Worm (Caenorhabditis elegans) whole organism, L3 larva: ENCODE measurements around the gene C05C10.2.

Experiments used
- R02D3.7 ChIP-seq: fragments of 150-350 bp; optimal IDR thresholded peaks from 2 replicates; lab custom pipeline; 2014; ENCODE audit warnings: missing biosample characterization, missing genetic modification characterization
- aly-2 ChIP-seq: fragments of 150-350 bp; optimal IDR thresholded peaks from 2 replicates; lab custom pipeline; 2014; ENCODE audit warnings: missing biosample characterization, missing genetic modification characterization
- ceh-28 ChIP-seq: fragments of 150-350 bp; optimal IDR thresholded peaks from 2 replicates; lab custom pipeline; 2014; ENCODE audit warnings: missing biosample characterization, missing genetic modification reagents, missing genetic modification characterization
- ceh-82 ChIP-seq: fragments of 150-350 bp; optimal IDR thresholded peaks from 2 replicates; lab custom pipeline; 2014; ENCODE audit warnings: missing biosample characterization, missing genetic modification characterization
- daf-12 ChIP-seq: fragments of 150-350 bp; optimal IDR thresholded peaks from 2 replicates; lab custom pipeline; 2014; ENCODE audit warnings: missing biosample characterization, missing genetic modification reagents, missing genetic modification characterization
- egl-27 ChIP-seq: sonication (generic microtip); optimal IDR thresholded peaks from 4 replicates; lab custom pipeline; 2017; ENCODE audit warnings: missing biosample characterization, missing genetic modification reagents, missing genetic modification characterization
- egl-5 ChIP-seq: fragments of 150-350 bp; optimal IDR thresholded peaks from 2 replicates; lab custom pipeline; 2017; ENCODE audit warnings: missing biosample characterization, missing genetic modification reagents, missing genetic modification characterization, inconsistent platforms
- elt-1 ChIP-seq: fragments of 150-350 bp; optimal IDR thresholded peaks from 2 replicates; lab custom pipeline; 2014; ENCODE audit warnings: missing biosample characterization, missing genetic modification characterization
- elt-2 ChIP-seq: sonication (generic microtip); optimal IDR thresholded peaks from 2 replicates; lab custom pipeline; 2016; ENCODE audit warnings: missing genetic modification reagents, mild to moderate bottlenecking, missing genetic modification characterization, missing compliant biosample characterization
- elt-3 ChIP-seq, 3 experiments: fragments of 150-350 bp in 1 of 3; sonication (generic microtip) in 2 of 3; optimal IDR thresholded peaks; 2 replicates in 2 of 3; 4 replicates in 1 of 3; lab custom pipeline; 2014 to 2017; ENCODE audit warnings: missing biosample characterization in 3 of 3, missing genetic modification characterization in 3 of 3
- eor-1 ChIP-seq, 2 experiments: fragments of 150-350 bp; optimal IDR thresholded peaks; 2 replicates each; lab custom pipeline; 2014 to 2018; ENCODE audit warnings: missing biosample characterization in 2 of 2, missing genetic modification characterization in 2 of 2
- fkh-10 ChIP-seq: sonication (generic microtip); optimal IDR thresholded peaks from 2 replicates; lab custom pipeline; 2017; ENCODE audit warnings: missing biosample characterization, missing genetic modification reagents, missing genetic modification characterization
- fkh-2 ChIP-seq: fragments of 150-350 bp; optimal IDR thresholded peaks from 2 replicates; lab custom pipeline; 2014; ENCODE audit warnings: missing biosample characterization, missing genetic modification reagents, missing genetic modification characterization
- fos-1 ChIP-seq: fragments of 150-350 bp; optimal IDR thresholded peaks from 2 replicates; lab custom pipeline; 2014; ENCODE audit warnings: missing biosample characterization, missing genetic modification characterization
- hmg-11 ChIP-seq: sonication (generic microtip); optimal IDR thresholded peaks from 2 replicates; lab custom pipeline; 2016; ENCODE audit warnings: missing genetic modification characterization, missing compliant biosample characterization
- jun-1 ChIP-seq: fragments of 150-350 bp; optimal IDR thresholded peaks from 2 replicates; lab custom pipeline; 2014; ENCODE audit warnings: missing biosample characterization, missing genetic modification reagents, missing genetic modification characterization
- lin-39 ChIP-seq: fragments of 150-350 bp; optimal IDR thresholded peaks from 2 replicates; lab custom pipeline; 2018; ENCODE audit warnings: missing biosample characterization, missing genetic modification reagents, missing genetic modification characterization
- mml-1 ChIP-seq: fragments of 150-350 bp; sonication (generic microtip); optimal IDR thresholded peaks from 3 replicates; lab custom pipeline; 2014; ENCODE audit warnings: missing biosample characterization, missing genetic modification characterization
- nfya-1 ChIP-seq: sonication (generic microtip); optimal IDR thresholded peaks from 2 replicates; lab custom pipeline; 2017; ENCODE audit warnings: missing genetic modification characterization, mild to moderate bottlenecking, missing compliant biosample characterization, antibody characterized with exemption, moderate library complexity; ENCODE audit not compliant: insufficient read depth
- nhr-11 ChIP-seq: fragments of 150-350 bp; optimal IDR thresholded peaks from 2 replicates; lab custom pipeline; 2014; ENCODE audit warnings: missing biosample characterization, missing genetic modification characterization
- nhr-12 ChIP-seq: fragments of 150-350 bp; optimal IDR thresholded peaks from 2 replicates; lab custom pipeline; 2014; ENCODE audit warnings: missing biosample characterization, missing genetic modification characterization
- nhr-23 ChIP-seq: fragments of 150-350 bp; optimal IDR thresholded peaks from 2 replicates; lab custom pipeline; 2014; ENCODE audit warnings: missing biosample characterization, missing genetic modification reagents, missing genetic modification characterization
- nhr-237 ChIP-seq: fragments of 150-350 bp; optimal IDR thresholded peaks from 2 replicates; lab custom pipeline; 2014; ENCODE audit warnings: missing biosample characterization, missing genetic modification characterization
- nhr-25 ChIP-seq: sonication (generic microtip); optimal IDR thresholded peaks from 2 replicates; lab custom pipeline; 2017; ENCODE audit warnings: missing biosample characterization, missing genetic modification characterization
- nhr-43 ChIP-seq: sonication (generic microtip); optimal IDR thresholded peaks from 2 replicates; lab custom pipeline; 2016; ENCODE audit warnings: mild to moderate bottlenecking, missing genetic modification characterization, missing compliant biosample characterization; ENCODE audit not compliant: poor library complexity, severe bottlenecking
- nhr-76 ChIP-seq: fragments of 150-350 bp; sonication (generic microtip); optimal IDR thresholded peaks from 5 replicates; lab custom pipeline; 2014; ENCODE audit warnings: missing biosample characterization, missing genetic modification characterization
- nhr-77 ChIP-seq: fragments of 150-350 bp; optimal IDR thresholded peaks from 2 replicates; lab custom pipeline; 2014; ENCODE audit warnings: missing biosample characterization, missing genetic modification characterization
- pqm-1 ChIP-seq: fragments of 150-350 bp; optimal IDR thresholded peaks from 2 replicates; lab custom pipeline; 2017; ENCODE audit warnings: missing biosample characterization, missing genetic modification characterization, inconsistent platforms
- sea-2 ChIP-seq: fragments of 150-350 bp; sonication (generic microtip); optimal IDR thresholded peaks from 4 replicates; lab custom pipeline; 2014; ENCODE audit warnings: missing biosample characterization, missing genetic modification reagents, missing genetic modification characterization
- skn-1 ChIP-seq: fragments of 150-350 bp; optimal IDR thresholded peaks from 2 replicates; lab custom pipeline; 2014; ENCODE audit warnings: missing biosample characterization, missing genetic modification characterization
- snpc-4 ChIP-seq: fragments of 150-350 bp; optimal IDR thresholded peaks from 2 replicates; lab custom pipeline; 2014; ENCODE audit warnings: missing biosample characterization, missing genetic modification characterization
- tbx-2 ChIP-seq: sonication (generic microtip); optimal IDR thresholded peaks from 2 replicates; lab custom pipeline; 2016; ENCODE audit warnings: mild to moderate bottlenecking, missing genetic modification characterization, missing compliant biosample characterization
- unc-39 ChIP-seq: sonication (generic microtip); optimal IDR thresholded peaks from 4 replicates; lab custom pipeline; 2017; ENCODE audit warnings: missing biosample characterization, missing genetic modification characterization
- unc-62 ChIP-seq: fragments of 150-350 bp; sonication (generic microtip); optimal IDR thresholded peaks from 4 replicates; lab custom pipeline; 2014; ENCODE audit warnings: missing biosample characterization, missing genetic modification reagents, missing genetic modification characterization
- ztf-11 ChIP-seq: fragments of 150-350 bp; optimal IDR thresholded peaks from 2 replicates; lab custom pipeline; 2014; ENCODE audit warnings: missing biosample characterization, missing genetic modification characterization
- ztf-4 ChIP-seq: fragments of 150-350 bp; optimal IDR thresholded peaks from 2 replicates; lab custom pipeline; 2014; ENCODE audit warnings: missing biosample characterization, missing genetic modification characterization

The C05C10.2 gene

ce11 chrII:9954885-9955284 is 32.9 kb downstream of the C05C10.2 start, which contains the start of gene egl-43:
Gene egl-43 (plus strand): TSS chrII:9955185.
- TF ChIP-seq nhr-237, result no peak
- no peak for TF ChIP-seq fkh-2 (tag; lab: Kevin White, UChicago)

ce11 chrII:9956116-9956515 is 34.1 kb downstream of the C05C10.2 start:
- no peak for TF ChIP-seq egl-5 (tag; lab: Kevin White, UChicago)
- TF ChIP-seq hmg-11 (tag; lab: Kevin White, UChicago), result no peak
- no peak for TF ChIP-seq snpc-4
- peak; percentile 48 for TF ChIP-seq nhr-11 (tag; lab: Kevin White, UChicago)
- TF ChIP-seq elt-2 (tag; lab: Kevin White, UChicago), result no peak
- TF ChIP-seq daf-12 (tag; lab: Kevin White, UChicago), result no peak
- TF ChIP-seq elt-1 (tag; lab: Kevin White, UChicago), result no peak
- TF ChIP-seq nhr-76 (tag; lab: Kevin White, UChicago), result no peak

- no peak for TF ChIP-seq egl-5 (tag; lab: Kevin White, UChicago)
- TF ChIP-seq nfya-1, result peak; percentile 38
- TF ChIP-seq, all 47 proteins: peak for 1
Measured at ce11 chrII:9960127-9960526, 38.1 kb downstream of the C05C10.2 start.

- TF ChIP-seq nhr-77 (tag; lab: Kevin White, UChicago) (no peak), jun-1 (tag; lab: Kevin White, UChicago) (no peak), elt-2 (tag; lab: Kevin White, UChicago) (peak; percentile 31), nhr-43 (no peak), eor-1 (tag; optimal IDR thresholded peaks at IDR 0.05; lab: Kevin White, UChicago) (no peak)
- TF ChIP-seq, all 47 proteins: peak for 1
Measured at ce11 chrII:9963808-9964207, 41.8 kb downstream of the C05C10.2 start.

- TF ChIP-seq tbx-2 (tag; lab: Kevin White, UChicago) (peak; percentile 86), egl-5 (tag; lab: Kevin White, UChicago) (no peak), skn-1 (tag; lab: Kevin White, UChicago) (no peak), nhr-76 (tag; lab: Kevin White, UChicago) (no peak), pqm-1 (tag; lab: Kevin White, UChicago) (peak; percentile 56), elt-1 (tag; lab: Kevin White, UChicago) (no peak), nfya-1 (no peak), nhr-12 (no peak)
Measured at ce11 chrII:9965325-9965724, 43.3 kb downstream of the C05C10.2 start.

- peak; percentile 25 for TF ChIP-seq nhr-23 (tag; lab: Kevin White, UChicago)
- peak; percentile 62 for TF ChIP-seq elt-1 (tag; lab: Kevin White, UChicago)
- TF ChIP-seq nhr-76 (tag; lab: Kevin White, UChicago), result no peak
Measured at ce11 chrII:9966954-9967353, 44.9 kb downstream of the C05C10.2 start, which contains the start of gene dtmk-1. Gene dtmk-1 (minus strand): TSS chrII:9967099.

ce11 chrII:9967999-9968706 is 46.1 kb downstream of the C05C10.2 start, which contains the start of the genes R53.4 and psf-1:
Gene R53.4 (minus strand): TSS chrII:9968049.
Gene psf-1 (plus strand): TSS chrII:9968673.
- TF ChIP-seq snpc-4, result peak; percentile 7
- TF ChIP-seq elt-1 (tag; lab: Kevin White, UChicago), result no peak
- TF ChIP-seq aly-2 (tag; lab: Kevin White, UChicago), result no peak
- TF ChIP-seq ceh-82, result no peak
- TF ChIP-seq jun-1 (tag; lab: Kevin White, UChicago), result peak; percentile 26
- no peak for TF ChIP-seq unc-62 (GFP tag; lab: Kevin White, UChicago)
- TF ChIP-seq nfya-1, result peak; percentile 86
- TF ChIP-seq lin-39 (tag; lab: Kevin White, UChicago), result peak; percentile 56
- TF ChIP-seq egl-5 (tag; lab: Kevin White, UChicago), result no peak
- no peak for TF ChIP-seq elt-3 (tag; optimal IDR thresholded peaks at IDR 0.05; lab: Kevin White, UChicago)
- no peak for TF ChIP-seq fos-1 (tag; lab: Kevin White, UChicago)
- no peak for TF ChIP-seq egl-27 (tag; lab: Kevin White, UChicago)
- peak; percentile 49 for TF ChIP-seq nhr-25 (tag; lab: Kevin White, UChicago)
- TF ChIP-seq sea-2 (GFP tag; lab: Kevin White, UChicago), result no peak
- no peak for TF ChIP-seq unc-39 (tag; lab: Kevin White, UChicago)
- TF ChIP-seq skn-1 (tag; lab: Kevin White, UChicago), result no peak
- peak; percentile 49 for TF ChIP-seq pqm-1 (tag; lab: Kevin White, UChicago)
- TF ChIP-seq daf-12 (tag; lab: Kevin White, UChicago), result no peak
- TF ChIP-seq ceh-28, result no peak
- TF ChIP-seq hmg-11 (tag; lab: Kevin White, UChicago), result peak; percentile 57
- no peak for TF ChIP-seq ztf-4 (tag; lab: Kevin White, UChicago)
- TF ChIP-seq mml-1 (tag; lab: Kevin White, UChicago), result no peak
- no peak for TF ChIP-seq nhr-77 (tag; lab: Kevin White, UChicago)
- TF ChIP-seq fkh-10 (GFP tag; lab: Kevin White, UChicago), result no peak
- peak; percentile 56 for TF ChIP-seq nhr-43
- TF ChIP-seq tbx-2 (tag; lab: Kevin White, UChicago), result no peak
- no peak for TF ChIP-seq nhr-237
- TF ChIP-seq eor-1 (tag; optimal IDR thresholded peaks at IDR 0.05; lab: Kevin White, UChicago), result no peak
- no peak for TF ChIP-seq fkh-2 (tag; lab: Kevin White, UChicago)
- TF ChIP-seq ztf-11 (tag; lab: Kevin White, UChicago), result no peak
- peak; percentile 2 for TF ChIP-seq R02D3.7
